Worm (Caenorhabditis elegans): ENCODE results near the gene C16C10.2.
A peak's percentile ranks its signal among the peaks of the same experiment; 100 is the strongest.

The C16C10.2 gene

DNA sequence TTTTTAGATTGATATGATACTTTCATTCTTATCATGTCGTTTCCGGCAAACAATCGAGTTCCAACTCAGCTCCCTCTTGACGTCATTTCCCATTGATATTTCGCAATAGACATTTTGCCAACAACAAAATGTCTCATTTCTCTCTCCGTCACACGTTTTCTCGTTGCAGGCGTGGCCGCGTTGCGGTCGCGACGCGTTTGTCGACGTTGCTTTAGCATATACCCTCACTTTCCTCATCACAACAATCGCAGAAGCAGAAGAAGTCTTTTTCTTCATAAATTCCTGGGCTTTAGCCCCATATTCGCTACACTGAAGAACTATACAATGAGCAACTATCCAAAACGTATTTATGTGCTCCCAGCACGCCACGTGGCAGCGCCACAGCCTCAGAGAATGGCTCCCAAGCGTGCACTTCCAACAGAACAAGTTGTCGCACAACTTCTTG, 15.2 kb upstream of the C16C10.2 start, which contains the start of gene xbp-1:
Gene xbp-1 (plus strand): TSS at position 151 of the 445 bp plus-strand sequence.
- TF ChIP-seq ceh-79 (tag; optimal IDR thresholded peaks at IDR 0.05) (no peak), F37B4.10 (GFP tag; IDR thresholded peaks at IDR 0.05) (0 out of 2 replicates have a peak, but pooled peaks have one; percentile 52), madf-3 (GFP tag; IDR thresholded peaks at IDR 0.05) (peak; percentile 95), F39B2.1 (GFP tag; IDR thresholded peaks at IDR 0.05) (no peak), tbp1 (GFP tag; optimal IDR thresholded peaks at IDR 0.05) (peak; percentile 64), F22D6.2 (tag; optimal IDR thresholded peaks at IDR 0.05) (peak; percentile 47), D2030.7 (GFP tag; IDR thresholded peaks at IDR 0.05) (no peak), lag-1 (GFP tag; IDR thresholded peaks at IDR 0.05) (no peak), let-607 (tag; optimal IDR thresholded peaks at IDR 0.05) (peak; percentile 99), dox-1 (GFP tag; IDR thresholded peaks at IDR 0.05) (peak; percentile 92), hrde-1 (tag; optimal IDR thresholded peaks at IDR 0.05; ENCODE audit: borderline replicate concordance) (no peak), sdz-38 (tag; optimal IDR thresholded peaks at IDR 0.05) (no peak), attf-5 (GFP tag; optimal IDR thresholded peaks at IDR 0.05) (peak; percentile 98), rpc-1 (optimal IDR thresholded peaks at IDR 0.05) (no peak), rpc-1 (tag; optimal IDR thresholded peaks at IDR 0.05) (no peak), lin-40 (tag; optimal IDR thresholded peaks at IDR 0.05) (peak; percentile 84), lin-35 (GFP tag; optimal IDR thresholded peaks at IDR 0.05) (peak in 1 of 3 experiments; percentile 48), egl-18 (GFP tag; IDR thresholded peaks at IDR 0.05) (0 out of 2 replicates have a peak, but pooled peaks have one; percentile 23), Y56A3A.18 (GFP tag; IDR thresholded peaks at IDR 0.05) (no peak), hlh-26 (GFP tag; conservative IDR thresholded peaks at IDR 0.05) (no peak), ztf-25 (GFP tag; IDR thresholded peaks at IDR 0.05) (no peak), sptf-2 (GFP tag; optimal IDR thresholded peaks at IDR 0.05) (peak; percentile 32), aptf-2 (GFP tag; conservative IDR thresholded peaks at IDR 0.05) (no peak), unc-130 (GFP tag; optimal IDR thresholded peaks at IDR 0.05) (no peak), F55B11.4 (tag; optimal IDR thresholded peaks at IDR 0.05; ENCODE audit: borderline replicate concordance, insufficient read depth) (no peak), tlf-1 (GFP tag; optimal IDR thresholded peaks at IDR 0.05) (peak; percentile 78), lir-1 (GFP tag; conservative IDR thresholded peaks at IDR 0.05) (no peak; the same call in 1 of the 2 replicates), F57C9.4 (tag; optimal IDR thresholded peaks at IDR 0.05) (no peak), K12H6.12 (tag; optimal IDR thresholded peaks at IDR 0.05) (peak; percentile 89), aptf-3 (GFP tag; IDR thresholded peaks at IDR 0.05) (no peak), nhr-120 (GFP tag; IDR thresholded peaks at IDR 0.05) (no peak), ama-1 (optimal IDR thresholded peaks at IDR 0.05) (peak; percentile 75), ama-1 (GFP tag; optimal IDR thresholded peaks at IDR 0.05) (no peak), nfyb-1 (GFP tag; IDR thresholded peaks at IDR 0.05) (peak; percentile 93), Y67H2A.10 (GFP tag; conservative IDR thresholded peaks at IDR 0.05) (no peak), mes-4 (tag; optimal IDR thresholded peaks at IDR 0.05) (no peak), T26A5.8 (tag; optimal IDR thresholded peaks at IDR 0.05) (no peak), T07F8.4 (tag; optimal IDR thresholded peaks at IDR 0.05) (no peak), F10E7.11 (tag; optimal IDR thresholded peaks at IDR 0.05) (no peak), snpc-4 (GFP tag; optimal IDR thresholded peaks at IDR 0.05) (no peak), snpc-4 (tag; optimal IDR thresholded peaks at IDR 0.05) (peak; percentile 52 to 71 (median 56)), mcd-1 (GFP tag; IDR thresholded peaks at IDR 0.05) (peak; percentile 64), repo-1 (tag; optimal IDR thresholded peaks at IDR 0.05) (no peak), Y79H2A.3 (GFP tag; conservative IDR thresholded peaks at IDR 0.05) (no peak), atf-7 (tag; optimal IDR thresholded peaks at IDR 0.05) (peak; percentile 99), madf-8 (GFP tag; conservative IDR thresholded peaks at IDR 0.05) (no peak), dpff-1 (tag; optimal IDR thresholded peaks at IDR 0.05) (no peak), mel-28 (tag; optimal IDR thresholded peaks at IDR 0.05; ENCODE audit: borderline replicate concordance) (no peak), die-1 (tag; optimal IDR thresholded peaks at IDR 0.05) (no peak), akir-1 (GFP tag; optimal IDR thresholded peaks at IDR 0.05) (peak; percentile 74)
